Fruit fly (Drosophila melanogaster): ENCODE data around the gene skd.

Gene skd

DNA sequence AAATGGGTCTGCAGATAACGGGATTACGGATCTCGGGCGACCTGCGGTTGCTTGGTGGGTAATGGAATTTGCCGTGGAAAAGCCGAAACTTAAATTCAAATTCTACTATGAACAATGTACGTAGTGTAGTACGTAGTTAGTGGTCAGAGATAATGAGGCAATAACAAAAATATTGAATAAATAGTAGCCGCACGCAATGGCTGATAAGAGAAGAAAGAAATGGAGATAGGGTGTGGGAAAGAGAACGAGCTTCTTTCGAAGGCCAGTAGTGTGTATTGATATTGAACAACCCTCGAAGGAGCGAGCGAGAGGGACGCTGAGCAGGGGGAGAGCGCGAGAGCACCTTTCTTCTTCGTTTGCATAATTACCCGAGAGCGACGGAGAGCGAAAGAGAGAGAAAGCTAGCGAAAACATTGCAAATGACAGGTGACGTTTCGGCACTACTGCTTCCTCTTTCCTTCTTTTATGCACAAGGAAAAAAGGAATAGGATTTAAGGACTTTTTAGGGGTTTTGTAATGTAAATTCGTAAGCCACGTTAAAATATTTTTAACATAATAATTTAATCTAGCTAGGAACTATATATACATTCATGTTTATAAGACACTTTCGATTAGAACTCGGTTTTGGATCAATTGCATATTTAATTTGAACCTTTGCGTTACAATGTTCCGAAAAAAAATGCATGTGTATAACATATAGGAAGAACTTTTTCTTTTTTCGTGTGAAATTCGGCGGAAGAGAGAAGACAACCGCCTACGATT lies 16.2 kb downstream of the skd start (continued):
- no peak for TF ChIP-seq Vsx1 (GFP tag; optimal IDR thresholded peaks at IDR 0.05)
- peak; percentile 13; the same call in 1 of the 2 replicates for TF ChIP-seq ranshi (GFP tag; IDR thresholded peaks at IDR 0.05)
- no peak for TF ChIP-seq sob (GFP tag; IDR thresholded peaks at IDR 0.05)
- TF ChIP-seq CG2889 (GFP tag; IDR thresholded peaks at IDR 0.05), result no peak
- TF ChIP-seq CG12071 (GFP tag; optimal IDR thresholded peaks at IDR 0.05), result no peak
- TF ChIP-seq Blimp-1 (GFP tag; optimal IDR thresholded peaks at IDR 0.05), result peak; percentile 9
- TF ChIP-seq salm (tag; optimal IDR thresholded peaks at IDR 0.05), result no peak
- no peak for TF ChIP-seq CG9932 (GFP tag; IDR thresholded peaks at IDR 0.05)
- TF ChIP-seq dm (GFP tag; optimal IDR thresholded peaks at IDR 0.05), result no peak
- no peak for TF ChIP-seq dmrt11E (tag; optimal IDR thresholded peaks at IDR 0.05)
- TF ChIP-seq Spps (tag; optimal IDR thresholded peaks at IDR 0.05), result no peak
- TF ChIP-seq odd (GFP tag; optimal IDR thresholded peaks at IDR 0.05), result no peak
- no peak for TF ChIP-seq CG4707 (GFP tag; optimal IDR thresholded peaks at IDR 0.05)
- no peak for TF ChIP-seq CG1792 (GFP tag; optimal IDR thresholded peaks at IDR 0.05)
- TF ChIP-seq luna (GFP tag; optimal IDR thresholded peaks at IDR 0.05), result no peak
- no peak for TF ChIP-seq HmgZ (tag; optimal IDR thresholded peaks at IDR 0.05)
- TF ChIP-seq vnd (GFP tag; IDR thresholded peaks at IDR 0.05; ENCODE audit: partially characterized antibody), result no peak
- no peak for TF ChIP-seq Rx (GFP tag; IDR thresholded peaks at IDR 0.05)
- TF ChIP-seq z (GFP tag; IDR thresholded peaks at IDR 0.05), result no peak
- no peak for TF ChIP-seq C15 (GFP tag; IDR thresholded peaks at IDR 0.05)
- no peak for TF ChIP-seq CG1647 (GFP tag; optimal IDR thresholded peaks at IDR 0.05)
- TF ChIP-seq CG8944 (GFP tag; optimal IDR thresholded peaks at IDR 0.05), result no peak
- peak; percentile 5 for TF ChIP-seq mam (GFP tag; optimal IDR thresholded peaks at IDR 0.05)
- no peak for TF ChIP-seq Chrac-16 (GFP tag; optimal IDR thresholded peaks at IDR 0.05)
- no peak for TF ChIP-seq CG32772 (GFP tag; IDR thresholded peaks at IDR 0.05)
- TF ChIP-seq tio (GFP tag; optimal IDR thresholded peaks at IDR 0.05), result peak; percentile 6
- TF ChIP-seq Xbp1 (GFP tag; optimal IDR thresholded peaks at IDR 0.05), result peak; percentile 23
- TF ChIP-seq CG6175 (GFP tag; IDR thresholded peaks at IDR 0.05), result no peak
- peak; percentile 51; the same call in 1 of the 2 replicates for TF ChIP-seq slbo (GFP tag; IDR thresholded peaks at IDR 0.05)
- no peak for TF ChIP-seq CG5245 (GFP tag; optimal IDR thresholded peaks at IDR 0.05)
- no peak; the same call in 1 of the 2 replicates for TF ChIP-seq Xrp1 (GFP tag; IDR thresholded peaks at IDR 0.05)
- TF ChIP-seq Awh (GFP tag; IDR thresholded peaks at IDR 0.05), result no peak
- no peak for TF ChIP-seq CG10979 (tag; optimal IDR thresholded peaks at IDR 0.05)
- no peak for TF ChIP-seq CG8388 (GFP tag; optimal IDR thresholded peaks at IDR 0.05)
- peak; percentile 8 for TF ChIP-seq CG30403 (GFP tag; optimal IDR thresholded peaks at IDR 0.05)
- TF ChIP-seq CG1832 (GFP tag; optimal IDR thresholded peaks at IDR 0.05), result peak; percentile 88
- TF ChIP-seq peb (GFP tag; IDR thresholded peaks at IDR 0.05), result no peak
- TF ChIP-seq jing (GFP tag; optimal IDR thresholded peaks at IDR 0.05), result no peak
- no peak for TF ChIP-seq Lpt (GFP tag; optimal IDR thresholded peaks at IDR 0.05)
- no peak for TF ChIP-seq CG15514 (GFP tag; optimal IDR thresholded peaks at IDR 0.05)
- TF ChIP-seq CG5953 (GFP tag; IDR thresholded peaks at IDR 0.05), result no peak
- no peak for TF ChIP-seq Camta (GFP tag; optimal IDR thresholded peaks at IDR 0.05)
- TF ChIP-seq dati (GFP tag; IDR thresholded peaks at IDR 0.05), result no peak
- no peak for TF ChIP-seq Ravus (GFP tag; IDR thresholded peaks at IDR 0.05)
- TF ChIP-seq jigr1 (GFP tag; IDR thresholded peaks at IDR 0.05), result no peak
- TF ChIP-seq CG17802 (tag; optimal IDR thresholded peaks at IDR 0.05), result no peak
- peak; percentile 25 for TF ChIP-seq CG15269 (tag; optimal IDR thresholded peaks at IDR 0.05)
- no peak for TF ChIP-seq fd64A (GFP tag; optimal IDR thresholded peaks at IDR 0.05)
- TF ChIP-seq ro (GFP tag; IDR thresholded peaks at IDR 0.05), result no peak
- peak; percentile 32 for TF ChIP-seq Deaf1 (tag; optimal IDR thresholded peaks at IDR 0.05)
- no peak for TF ChIP-seq otp (GFP tag; IDR thresholded peaks at IDR 0.05)
